Fruit fly (Drosophila melanogaster) whole organism, wandering third instar larva: ENCODE results near the gene Takl1.

Source experiments
- Abd-B ChIP-seq: fragments of >200 bp; optimal IDR thresholded peaks from 2 replicates; lab custom pipeline; 2017; ENCODE audit warnings: missing biosample characterization, missing genetic modification characterization
- CG32264 ChIP-seq: fragments of 200-800 bp; sonication (Bioruptor generic); optimal IDR thresholded peaks from 2 replicates; lab custom pipeline; 2016; ENCODE audit warnings: missing biosample characterization, missing genetic modification characterization
- CG9705 ChIP-seq: fragments of 200-800 bp; sonication (Bioruptor generic); optimal IDR thresholded peaks from 2 replicates; lab custom pipeline; 2018; ENCODE audit warnings: missing biosample characterization, mild to moderate bottlenecking, missing genetic modification characterization
- CrebA ChIP-seq: fragments of 200-800 bp; sonication (Bioruptor generic); optimal IDR thresholded peaks from 2 replicates; lab custom pipeline; 2016; ENCODE audit warnings: missing biosample characterization, mild to moderate bottlenecking, missing genetic modification characterization, borderline replicate concordance
- Dfd ChIP-seq: fragments of >200 bp; optimal IDR thresholded peaks from 2 replicates; lab custom pipeline; 2017; ENCODE audit warnings: missing biosample characterization, missing genetic modification characterization
- Dif ChIP-seq: fragments of 200-275, 200-300 bp; sonication (Bioruptor generic); optimal IDR thresholded peaks from 2 replicates; lab custom pipeline; 2018; ENCODE audit warnings: missing biosample characterization, missing genetic modification characterization; ENCODE audit not compliant: partially characterized antibody
- GATAd ChIP-seq: sonication (Bioruptor generic); optimal IDR thresholded peaks from 2 replicates; lab custom pipeline; 2016; ENCODE audit warnings: missing biosample characterization, missing genetic modification characterization
- HLH106 ChIP-seq: fragments of 200-800 bp; optimal IDR thresholded peaks from 3 replicates; lab custom pipeline; 2019; ENCODE audit warnings: missing biosample characterization, mild to moderate bottlenecking, missing genetic modification characterization, moderate library complexity
- Hnf4 ChIP-seq: fragments of 200-800 bp; sonication (Bioruptor generic); optimal IDR thresholded peaks from 2 replicates; lab custom pipeline; 2016; ENCODE audit warnings: missing biosample characterization, mild to moderate bottlenecking, missing genetic modification characterization
- Hr78 ChIP-seq: fragments of >200 bp; optimal IDR thresholded peaks from 2 replicates; lab custom pipeline; 2017; ENCODE audit warnings: missing biosample characterization, missing genetic modification characterization
- Hr83 ChIP-seq: fragments of 200-300 bp; sonication (Bioruptor generic); optimal IDR thresholded peaks from 2 replicates; lab custom pipeline; 2016; ENCODE audit warnings: missing biosample characterization, mild to moderate bottlenecking, missing genetic modification characterization, moderate library complexity; ENCODE audit not compliant: poor library complexity, severe bottlenecking
- Jra ChIP-seq: sonication (Bioruptor generic); optimal IDR thresholded peaks from 2 replicates; lab custom pipeline; 2016; ENCODE audit warnings: missing biosample characterization, missing genetic modification characterization
- Mio ChIP-seq: sonication (Bioruptor generic); optimal IDR thresholded peaks from 2 replicates; lab custom pipeline; 2016; ENCODE audit warnings: missing biosample characterization, missing genetic modification characterization
- Myc ChIP-seq: fragments of >200 bp; optimal IDR thresholded peaks from 2 replicates; lab custom pipeline; 2017
- N ChIP-seq: fragments of >200 bp; optimal IDR thresholded peaks from 2 replicates; lab custom pipeline; 2018; ENCODE audit warnings: missing biosample characterization, missing external identifiers, missing genetic modification characterization
- OdsH ChIP-seq: fragments of 200-800 bp; sonication (Bioruptor generic); optimal IDR thresholded peaks from 2 replicates; lab custom pipeline; 2016; ENCODE audit warnings: missing biosample characterization, mild to moderate bottlenecking, missing genetic modification characterization
- Rel ChIP-seq, 2 experiments: fragments of 200-800 bp; sonication (Bioruptor generic) in 1 of 2; optimal IDR thresholded peaks; 2 replicates in 1 of 2; 3 replicates in 1 of 2; lab custom pipeline; 2016 to 2019; ENCODE audit warnings: mild to moderate bottlenecking in 2 of 2, missing biosample characterization in 2 of 2, missing genetic modification characterization in 2 of 2, moderate library complexity in 1 of 2
- Sp1 ChIP-seq: fragments of 200-800 bp; sonication (Bioruptor generic); optimal IDR thresholded peaks from 3 replicates; lab custom pipeline; 2019; ENCODE audit warnings: missing biosample characterization, mild to moderate bottlenecking, missing genetic modification characterization, moderate library complexity
- Vsx2 ChIP-seq: fragments of 200-300, 225-300 bp; sonication (Bioruptor generic); optimal IDR thresholded peaks from 2 replicates; lab custom pipeline; 2018; ENCODE audit warnings: missing biosample characterization, missing genetic modification characterization; ENCODE audit not compliant: partially characterized antibody
- br ChIP-seq: fragments of 200-800 bp; sonication (Bioruptor generic); optimal IDR thresholded peaks from 2 replicates; lab custom pipeline; 2016; ENCODE audit warnings: missing biosample characterization, missing genetic modification characterization
- brk ChIP-seq: fragments of 200-800 bp; sonication (Bioruptor generic); optimal IDR thresholded peaks from 2 replicates; lab custom pipeline; 2016; ENCODE audit warnings: missing biosample characterization, mild to moderate bottlenecking, missing genetic modification characterization
- dl ChIP-seq, 2 experiments: fragments of 175-275, 200-275 bp in 1 of 2; fragments of 200-275 bp in 1 of 2; sonication (Bioruptor generic); optimal IDR thresholded peaks; lab custom pipeline; 2018; ENCODE audit warnings: mild to moderate bottlenecking in 2 of 2, missing biosample characterization in 2 of 2, missing genetic modification characterization in 2 of 2, moderate library complexity in 2 of 2; ENCODE audit not compliant: partially characterized antibody in 2 of 2, insufficient read depth in 1 of 2
- dmrt93B ChIP-seq: fragments of 200-800 bp; sonication (Bioruptor generic); optimal IDR thresholded peaks from 2 replicates; lab custom pipeline; 2018; ENCODE audit warnings: missing biosample characterization, mild to moderate bottlenecking, missing genetic modification characterization
- dsf ChIP-seq: sonication (Bioruptor generic); optimal IDR thresholded peaks from 2 replicates; lab custom pipeline; 2016; ENCODE audit warnings: missing biosample characterization, missing genetic modification characterization, borderline replicate concordance
- ey ChIP-seq: fragments of 200-800 bp; sonication (Bioruptor generic); optimal IDR thresholded peaks from 2 replicates; lab custom pipeline; 2016; ENCODE audit warnings: missing biosample characterization, missing genetic modification characterization
- foxo ChIP-seq, 2 experiments: fragments of 200-800 bp; sonication (Bioruptor generic); optimal IDR thresholded peaks; 2 replicates in 1 of 2; 3 replicates in 1 of 2; lab custom pipeline; 2016 to 2017; ENCODE audit warnings: missing biosample characterization in 2 of 2, missing genetic modification characterization in 2 of 2
- fru ChIP-seq: fragments of 200-800 bp; sonication (Bioruptor generic); optimal IDR thresholded peaks from 3 replicates; lab custom pipeline; 2016; ENCODE audit warnings: missing biosample characterization, mild to moderate bottlenecking, missing genetic modification characterization
- h ChIP-seq: fragments of 200-800 bp; sonication (Bioruptor generic); optimal IDR thresholded peaks from 3 replicates; lab custom pipeline; 2016; ENCODE audit warnings: missing biosample characterization, mild to moderate bottlenecking, missing genetic modification characterization
- lola ChIP-seq: fragments of >200 bp; optimal IDR thresholded peaks from 2 replicates; lab custom pipeline; 2017; ENCODE audit warnings: missing biosample characterization, missing genetic modification characterization
- pan ChIP-seq: fragments of >200 bp; optimal IDR thresholded peaks from 2 replicates; lab custom pipeline; 2017
- psq ChIP-seq: fragments of 200-800 bp; sonication (Bioruptor generic); optimal IDR thresholded peaks from 3 replicates; lab custom pipeline; 2017; ENCODE audit warnings: missing biosample characterization, mild to moderate bottlenecking, missing genetic modification characterization, moderate library complexity
- rgr ChIP-seq: fragments of 200-800 bp; sonication (Bioruptor generic); optimal IDR thresholded peaks from 3 replicates; lab custom pipeline; 2016; ENCODE audit warnings: missing biosample characterization, mild to moderate bottlenecking, missing genetic modification characterization
- sage ChIP-seq: fragments of 200-800 bp; sonication (Bioruptor generic); optimal IDR thresholded peaks from 2 replicates; lab custom pipeline; 2016; ENCODE audit warnings: missing biosample characterization, mild to moderate bottlenecking, missing genetic modification characterization
- sv ChIP-seq: fragments of 200-800 bp; sonication (Bioruptor generic); optimal IDR thresholded peaks from 3 replicates; lab custom pipeline; 2016; ENCODE audit warnings: missing biosample characterization, missing genetic modification characterization
- usp ChIP-seq: fragments of >200 bp; optimal IDR thresholded peaks from 2 replicates; lab custom pipeline; 2017; ENCODE audit warnings: missing biosample characterization, missing genetic modification characterization
- woc ChIP-seq: sonication (Bioruptor generic); optimal IDR thresholded peaks from 2 replicates; lab custom pipeline; 2016; ENCODE audit warnings: missing biosample characterization, mild to moderate bottlenecking, missing genetic modification characterization

Takl1 gene

DNA sequence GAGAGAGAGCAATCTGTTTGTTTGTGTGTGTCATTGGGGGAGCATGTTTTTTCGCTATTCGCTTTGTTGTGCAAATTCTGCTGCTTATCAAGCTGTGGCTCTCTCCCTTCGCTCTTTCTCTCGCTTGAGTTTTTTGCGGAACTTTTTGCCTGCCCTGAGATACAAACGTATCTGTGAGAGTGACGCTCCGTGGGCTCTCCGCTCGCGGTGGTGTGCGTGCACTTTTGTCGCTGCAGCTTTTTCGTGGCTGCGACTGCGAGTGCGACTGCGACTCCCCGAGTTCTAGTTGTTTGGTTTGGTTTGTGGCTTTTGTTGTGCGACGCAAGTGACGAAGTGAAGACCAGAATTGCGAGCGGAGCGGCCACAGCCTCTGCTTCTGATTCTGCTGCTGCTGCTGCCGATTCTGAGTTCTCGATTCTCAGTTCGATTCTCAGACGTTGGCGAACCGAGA is 10.3 kb upstream of the Takl1 start (continued):
- TF ChIP-seq CG9705 (GFP tag; lab: Kevin White, UChicago) = no peak

- TF ChIP-seq pan (lab: Kevin White, UChicago) (no peak), foxo (GFP tag; optimal IDR thresholded peaks at IDR 0.05; lab: Kevin White, UChicago) (peak in 1 of 2 experiments; percentile 91), fru (peak; percentile 82), Vsx2 (GFP tag; lab: Kevin White, UChicago) (no peak), br (GFP tag; lab: Kevin White, UChicago) (peak; percentile 58), h (GFP tag; lab: Kevin White, UChicago) (peak; percentile 78), Dfd (GFP tag; lab: Kevin White, UChicago) (no peak), OdsH (GFP tag; lab: Kevin White, UChicago) (peak; percentile 71), Sp1 (peak; percentile 89), Hnf4 (peak; percentile 6), Jra (GFP tag; lab: Kevin White, UChicago) (no peak), Abd-B (GFP tag; lab: Kevin White, UChicago) (no peak), dmrt93B (GFP tag; lab: Kevin White, UChicago) (peak; percentile 82), sage (peak; percentile 56), rgr (peak; percentile 91), HLH106 (tag; lab: Kevin White, UChicago) (peak; percentile 89), Rel (GFP tag; optimal IDR thresholded peaks at IDR 0.05; lab: Kevin White, UChicago) (no peak), Rel (tag; optimal IDR thresholded peaks at IDR 0.05; lab: Kevin White, UChicago) (peak; percentile 36), ey (peak; percentile 72), woc (GFP tag; lab: Kevin White, UChicago) (peak; percentile 48), psq (GFP tag; lab: Kevin White, UChicago) (peak; percentile 79), CrebA (no peak), CG9705 (GFP tag; lab: Kevin White, UChicago) (peak; percentile 67)
Observed at dm6 chr3R:20782104-20782654, 9.8 kb upstream of the Takl1 start.

DNA sequence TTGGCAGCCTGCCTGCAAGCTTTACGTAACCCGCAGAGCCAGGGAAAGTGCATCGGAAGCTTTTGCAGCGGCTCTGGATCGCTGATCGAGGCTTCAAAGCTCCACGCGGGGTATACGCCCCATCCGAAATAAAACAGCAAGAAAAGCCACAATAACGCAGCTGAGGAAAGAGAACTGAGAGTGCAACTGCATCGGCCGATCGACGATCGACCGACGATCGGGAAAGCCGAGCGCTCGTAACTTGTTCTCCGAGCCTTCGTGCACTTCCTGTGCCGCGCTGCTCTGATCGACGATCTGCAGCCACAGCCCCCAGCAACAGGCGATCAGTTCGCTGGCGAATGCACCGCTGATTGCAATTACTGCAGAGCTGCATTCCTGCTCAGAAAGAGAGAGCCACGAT is 7.6 kb upstream of the Takl1 start:
- TF ChIP-seq GATAd (GFP tag; lab: Kevin White, UChicago) (no peak), sv (no peak), Hr83 (peak; percentile 44), CG32264 (no peak), lola (GFP tag; lab: Kevin White, UChicago) (no peak), fru (peak; percentile 59), Hr78 (no peak), N (GFP tag; lab: Kevin White, UChicago) (no peak), psq (GFP tag; lab: Kevin White, UChicago) (peak; percentile 65), woc (GFP tag; lab: Kevin White, UChicago) (peak; percentile 3), OdsH (GFP tag; lab: Kevin White, UChicago) (no peak), Mio (GFP tag; lab: Kevin White, UChicago) (no peak), usp (GFP tag; lab: Kevin White, UChicago) (no peak), rgr (peak; percentile 42), dsf (GFP tag; lab: Kevin White, UChicago) (peak; percentile 17), h (GFP tag; lab: Kevin White, UChicago) (peak; percentile 43), ey (peak; percentile 7), Dfd (GFP tag; lab: Kevin White, UChicago) (no peak), Rel (GFP tag; optimal IDR thresholded peaks at IDR 0.05; lab: Kevin White, UChicago) (peak; percentile 53), Rel (tag; optimal IDR thresholded peaks at IDR 0.05; lab: Kevin White, UChicago) (peak; percentile 58), Dif (GFP tag; lab: Kevin White, UChicago) (peak; percentile 70), Myc (lab: Kevin White, UChicago) (no peak), CG9705 (GFP tag; lab: Kevin White, UChicago) (no peak), sage (peak; percentile 21), dmrt93B (GFP tag; lab: Kevin White, UChicago) (no peak), dl (GFP tag; optimal IDR thresholded peaks at IDR 0.05; lab: Kevin White, UChicago; ENCODE audit: insufficient read depth in 1 of 2, partially characterized antibody in 2 of 2) (no peak), br (GFP tag; lab: Kevin White, UChicago) (peak; percentile 36), brk (GFP tag; lab: Kevin White, UChicago) (no peak), Abd-B (GFP tag; lab: Kevin White, UChicago) (no peak), Jra (GFP tag; lab: Kevin White, UChicago) (peak; percentile 31), foxo (GFP tag; optimal IDR thresholded peaks at IDR 0.05; lab: Kevin White, UChicago) (peak in 1 of 2 experiments; percentile 6), HLH106 (tag; lab: Kevin White, UChicago) (no peak), CrebA (peak; percentile 55), Vsx2 (GFP tag; lab: Kevin White, UChicago) (peak; percentile 33), Sp1 (peak; percentile 50), Hnf4 (peak; percentile 3)
